Fruit fly (Drosophila melanogaster): Measurements from ENCODE around the gene Actn3.
"Not testable (repeated sequence)": the region's sequence is repeated elsewhere in the genome, so short reads cannot be mapped to it uniquely, and the experiment has no call there.

Actn3 gene

dm6 chr3R:16991781-16992180, 14.2 kb upstream of the Actn3 start, which contains the start of gene EMC2B:
Gene EMC2B (minus strand): TSS chr3R:16991878.
- TF ChIP-seq CG10631 (GFP tag; optimal IDR thresholded peaks at IDR 0.05) (peak; percentile 33), CG8319 (GFP tag; optimal IDR thresholded peaks at IDR 0.05) (peak; percentile 24), CG6276 (GFP tag; optimal IDR thresholded peaks at IDR 0.05) (no peak), CG11902 (GFP tag; optimal IDR thresholded peaks at IDR 0.05) (peak; percentile 15), Sox14 (GFP tag; optimal IDR thresholded peaks at IDR 0.05) (peak; percentile 46), CG32006 (GFP tag; optimal IDR thresholded peaks at IDR 0.05) (no peak), Hr4 (GFP tag; optimal IDR thresholded peaks at IDR 0.05) (peak; percentile 57), CG6854 (GFP tag; optimal IDR thresholded peaks at IDR 0.05) (peak; percentile 8), eg (GFP tag; IDR thresholded peaks at IDR 0.05) (no peak), achi (GFP tag; optimal IDR thresholded peaks at IDR 0.05) (peak; percentile 24), Eip78C (GFP tag) (peak; percentile 54), esn (GFP tag; optimal IDR thresholded peaks at IDR 0.05) (peak; percentile 58), CG1621 (tag; optimal IDR thresholded peaks at IDR 0.05) (peak; percentile 41), CG9139 (GFP tag; optimal IDR thresholded peaks at IDR 0.05) (no peak), Ets21C (GFP tag; optimal IDR thresholded peaks at IDR 0.05) (peak; percentile 63), CG31627 (GFP tag; optimal IDR thresholded peaks at IDR 0.05) (peak; percentile 52), topi (GFP tag; optimal IDR thresholded peaks at IDR 0.05) (peak; percentile 51), CG7368 (GFP tag; optimal IDR thresholded peaks at IDR 0.05) (no peak), CG3032 (tag; optimal IDR thresholded peaks at IDR 0.05) (peak; percentile 47), Hr39 (GFP tag; optimal IDR thresholded peaks at IDR 0.05) (peak; percentile 60), cyc (GFP tag; optimal IDR thresholded peaks at IDR 0.05) (peak; percentile 36), Sox102F (GFP tag; optimal IDR thresholded peaks at IDR 0.05) (peak; percentile 47), svp (GFP tag) (peak; percentile 20), CG3919 (GFP tag; optimal IDR thresholded peaks at IDR 0.05) (peak; percentile 52), CG6792 (GFP tag; optimal IDR thresholded peaks at IDR 0.05) (peak; percentile 4), acj6 (GFP tag; optimal IDR thresholded peaks at IDR 0.05) (peak; percentile 21), CG11294 (GFP tag; IDR thresholded peaks at IDR 0.05) (no peak), lz (GFP tag; optimal IDR thresholded peaks at IDR 0.05) (peak; percentile 63), Eip75B (GFP tag; optimal IDR thresholded peaks at IDR 0.05) (peak; percentile 57)

- not testable (repeated sequence) for TF ChIP-seq fkh, fd59A, Eip93F (GFP tag; optimal IDR thresholded peaks at IDR 0.05)
These were observed 10.9 kb upstream of the Actn3 start, which contains the start of gene MESK4 for dm6 chr3R:16988514-16988913. Gene MESK4 (plus strand): TSS chr3R:16988814.

dm6 chr3R:16987924-16988298, 10.3 kb upstream of the Actn3 start:
- TF ChIP-seq CG10669 (GFP tag; optimal IDR thresholded peaks at IDR 0.05) (peak; percentile 4), Eip78C (GFP tag) (peak; percentile 32), CG32006 (GFP tag; optimal IDR thresholded peaks at IDR 0.05) (peak; percentile 50), dac (GFP tag; optimal IDR thresholded peaks at IDR 0.05) (peak; percentile 23), CG6276 (GFP tag; optimal IDR thresholded peaks at IDR 0.05) (peak; percentile 9), Sox15 (GFP tag; optimal IDR thresholded peaks at IDR 0.05) (no peak), Hr4 (GFP tag; optimal IDR thresholded peaks at IDR 0.05) (peak; percentile 56), OdsH (GFP tag; optimal IDR thresholded peaks at IDR 0.05) (peak; percentile 28), Met (GFP tag; optimal IDR thresholded peaks at IDR 0.05) (no peak)

dm6 chr3R:16987220-16987923, 9.8 kb upstream of the Actn3 start, which contains the start of gene CG18622:
Gene CG18622 (minus strand): TSS chr3R:16987732.
- TF ChIP-seq CG8119 (GFP tag; IDR thresholded peaks at IDR 0.05) (peak; percentile 13; the same call in 1 of the 3 replicates), CG6276 (GFP tag; optimal IDR thresholded peaks at IDR 0.05) (peak; percentile 48), Hr38 (GFP tag; optimal IDR thresholded peaks at IDR 0.05) (no peak), CG32006 (GFP tag; optimal IDR thresholded peaks at IDR 0.05) (peak; percentile 43), CG16779 (tag; optimal IDR thresholded peaks at IDR 0.05) (peak; percentile 4)
